Worm (Caenorhabditis elegans) whole organism, L4 larva: ENCODE data around the gene lect-2.

ENCODE experiments used
- ceh-28 ChIP-seq: fragments of 150-350 bp; optimal IDR thresholded peaks from 2 replicates; lab custom pipeline; 2014; ENCODE audit warnings: missing biosample characterization, missing genetic modification reagents, missing genetic modification characterization
- fos-1 ChIP-seq: fragments of 150-350 bp; optimal IDR thresholded peaks from 2 replicates; lab custom pipeline; 2014; ENCODE audit warnings: missing biosample characterization, missing genetic modification characterization
- jun-1 ChIP-seq: fragments of 150-350 bp; optimal IDR thresholded peaks from 2 replicates; lab custom pipeline; 2014; ENCODE audit warnings: missing biosample characterization, missing genetic modification reagents, missing genetic modification characterization
- mes-2 ChIP-seq: sonication (generic microtip); optimal IDR thresholded peaks from 2 replicates; lab custom pipeline; 2016; ENCODE audit warnings: missing genotype, mild to moderate bottlenecking, missing genetic modification characterization, missing compliant biosample characterization; ENCODE audit not compliant: poor library complexity, severe bottlenecking
- nhr-237 ChIP-seq: sonication (generic microtip); optimal IDR thresholded peaks from 2 replicates; lab custom pipeline; 2017; ENCODE audit warnings: missing biosample characterization, missing genetic modification characterization
- snpc-1.2 ChIP-seq: fragments of 200-800 bp; sonication (Bioruptor generic); IDR thresholded peaks from 2 replicates; pipeline ENCODE4 v1.3.6; 2022; ENCODE audit warnings: missing genetic modification reagents, missing genetic modification characterization, missing compliant biosample characterization
- zip-11 ChIP-seq: fragments of 200-800 bp; sonication (Bioruptor generic); IDR thresholded peaks from 2 replicates; pipeline ENCODE4 v1.3.6; 2022; ENCODE audit warnings: missing genetic modification characterization, missing compliant biosample characterization

DNA sequence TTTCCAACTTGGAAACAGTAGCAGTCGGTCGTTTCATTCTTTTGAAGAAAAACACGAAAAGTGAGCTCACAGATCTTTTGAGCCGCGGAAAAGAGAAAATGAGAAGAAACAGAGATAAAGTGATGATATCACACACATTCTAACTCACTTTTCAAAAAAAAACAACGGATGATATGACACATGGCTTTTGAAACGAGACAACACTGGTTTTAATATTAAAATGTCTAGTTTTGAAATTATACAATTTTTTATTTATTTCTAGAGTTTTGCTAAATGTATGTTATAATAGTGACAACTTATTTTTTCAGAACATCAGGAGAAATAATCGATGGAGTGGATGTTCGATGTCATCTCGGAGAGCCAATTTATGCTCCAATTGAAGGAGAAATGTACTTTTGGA lies 2.0 kb downstream of the lect-2 start, which contains the start of gene K05F1.14:
- TF ChIP-seq snpc-1.2 (GFP tag; lab: Robert Waterston, UW) (no peak), ceh-28 (tag; lab: Kevin White, UChicago) (no peak), nhr-237 (tag; lab: Kevin White, UChicago) (no peak), fos-1 (tag; lab: Kevin White, UChicago) (no peak), jun-1 (tag; lab: Kevin White, UChicago) (no peak), zip-11 (GFP tag; lab: Robert Waterston, UW) (no peak), mes-2 (no peak)
